Fruit fly (Drosophila melanogaster) whole organism, embryonic: ENCODE results near the gene CG15480.

Experiments
- Bteb2 ChIP-seq: fragments of 200-800 bp; sonication (Bioruptor generic); optimal IDR thresholded peaks from 2 replicates; lab custom pipeline; 2016; ENCODE audit warnings: missing biosample characterization, missing genetic modification characterization
- C15 ChIP-seq: fragments of 200-800 bp; sonication (Bioruptor generic); IDR thresholded peaks from 3 replicates; pipeline ENCODE4 v1.3.6; 2022; ENCODE audit warnings: missing biosample characterization, missing genetic modification characterization
- CG10147 ChIP-seq: fragments of 200-800 bp; sonication (Bioruptor generic); optimal IDR thresholded peaks from 2 replicates; lab custom pipeline; 2019; ENCODE audit warnings: missing biosample characterization, mild to moderate bottlenecking, missing genetic modification characterization, moderate library complexity
- CG11696 ChIP-seq: fragments of 200-800 bp; sonication (Bioruptor generic); IDR thresholded peaks from 2 replicates; pipeline ENCODE4 v1.3.6; 2022; ENCODE audit warnings: missing biosample characterization, missing genetic modification characterization
- CG12299 ChIP-seq: fragments of 200-800 bp; sonication (Bioruptor generic); optimal IDR thresholded peaks from 2 replicates; lab custom pipeline; 2018; ENCODE audit warnings: missing biosample characterization, mild to moderate bottlenecking, missing genetic modification characterization
- CG13296 ChIP-seq: fragments of 200-800 bp; sonication (Bioruptor generic); optimal IDR thresholded peaks from 3 replicates; lab custom pipeline; 2018; ENCODE audit warnings: missing biosample characterization, mild to moderate bottlenecking, missing genetic modification characterization
- CG15601 ChIP-seq: fragments of 200-800 bp; sonication (Bioruptor generic); optimal IDR thresholded peaks from 3 replicates; lab custom pipeline; 2019; ENCODE audit warnings: missing biosample characterization, mild to moderate bottlenecking, missing genetic modification characterization, moderate library complexity
- CG16815 ChIP-seq: fragments of 200-800 bp; sonication (Bioruptor generic); optimal IDR thresholded peaks from 3 replicates; lab custom pipeline; 2017; ENCODE audit warnings: missing biosample characterization, mild to moderate bottlenecking, missing genetic modification characterization
- CG17328 ChIP-seq: fragments of 200-800 bp; sonication (Bioruptor generic); IDR thresholded peaks from 2 replicates; pipeline ENCODE4 v1.3.6; 2022; ENCODE audit warnings: missing biosample characterization, missing genetic modification characterization
- CG17612 ChIP-seq: fragments of 200-800 bp; sonication (Bioruptor generic); IDR thresholded peaks from 2 replicates; pipeline ENCODE4 v1.3.6; 2022; ENCODE audit warnings: missing biosample characterization, missing genetic modification characterization
- CG2116 ChIP-seq: fragments of 200-800 bp; sonication (Bioruptor generic); optimal IDR thresholded peaks from 3 replicates; lab custom pipeline; 2018; ENCODE audit warnings: missing biosample characterization, mild to moderate bottlenecking, missing genetic modification characterization
- CG2678 ChIP-seq: fragments of 200-800 bp; sonication (Bioruptor generic); optimal IDR thresholded peaks from 3 replicates; lab custom pipeline; 2019; ENCODE audit warnings: missing biosample characterization, mild to moderate bottlenecking, missing genetic modification characterization, moderate library complexity
- CG31388 ChIP-seq: fragments of 200-800 bp; sonication (Bioruptor generic); optimal IDR thresholded peaks from 2 replicates; lab custom pipeline; 2016; ENCODE audit warnings: missing biosample characterization, missing genetic modification characterization
- CG4360 ChIP-seq: fragments of 200-800 bp; sonication (Bioruptor generic); IDR thresholded peaks from 2 replicates; pipeline ENCODE4 v1.3.6; 2022; ENCODE audit warnings: missing biosample characterization, missing genetic modification characterization
- CG4424 ChIP-seq: fragments of 200-800 bp; sonication (Bioruptor generic); optimal IDR thresholded peaks from 3 replicates; lab custom pipeline; 2016; ENCODE audit warnings: missing biosample characterization, missing genetic modification characterization
- CG6654 ChIP-seq: fragments of 200-800 bp; sonication (Bioruptor generic); optimal IDR thresholded peaks from 2 replicates; lab custom pipeline; 2017; ENCODE audit warnings: missing biosample characterization, mild to moderate bottlenecking, missing genetic modification characterization
- E2f2 ChIP-seq: fragments of 200-800 bp; sonication (Bioruptor generic); IDR thresholded peaks from 2 replicates; pipeline ENCODE4 v1.3.6; 2022; ENCODE audit warnings: missing biosample characterization, missing genetic modification characterization
- Fer3 ChIP-seq: fragments of 200-800 bp; sonication (Bioruptor generic); optimal IDR thresholded peaks from 2 replicates; lab custom pipeline; 2018; ENCODE audit warnings: missing biosample characterization, mild to moderate bottlenecking, missing genetic modification characterization, moderate library complexity
- Hsf ChIP-seq: fragments of 200-800 bp; sonication (Bioruptor generic); optimal IDR thresholded peaks from 3 replicates; lab custom pipeline; 2016; ENCODE audit warnings: missing biosample characterization, missing genetic modification characterization
- NC2β ChIP-seq: fragments of 200-800 bp; sonication (Bioruptor generic); optimal IDR thresholded peaks from 2 replicates; lab custom pipeline; 2016; ENCODE audit warnings: missing biosample characterization, missing genetic modification characterization
- NFAT ChIP-seq: fragments of 200-800 bp; sonication (Bioruptor generic); IDR thresholded peaks from 2 replicates; pipeline ENCODE4 v1.3.6; 2022; ENCODE audit warnings: missing biosample characterization, missing genetic modification characterization
- Neu2 ChIP-seq: fragments of 200-800 bp; sonication (Bioruptor generic); optimal IDR thresholded peaks from 3 replicates; lab custom pipeline; 2016; ENCODE audit warnings: missing biosample characterization, missing genetic modification characterization, borderline replicate concordance
- Opbp ChIP-seq: fragments of 200-800 bp; sonication (Bioruptor generic); IDR thresholded peaks from 3 replicates; pipeline ENCODE4 v1.3.6; 2022; ENCODE audit warnings: missing biosample characterization, missing genetic modification characterization; ENCODE audit not compliant: partially characterized antibody
- Sin3A ChIP-seq: fragments of >200 bp; optimal IDR thresholded peaks from 2 replicates; lab custom pipeline; 2018
- Six4 ChIP-seq: fragments of 200-800 bp; sonication (Bioruptor generic); optimal IDR thresholded peaks from 2 replicates; lab custom pipeline; 2016; ENCODE audit warnings: missing biosample characterization, missing genetic modification characterization
- Spps ChIP-seq: fragments of 200-800 bp; sonication (Bioruptor generic); optimal IDR thresholded peaks from 2 replicates; lab custom pipeline; 2018; ENCODE audit warnings: missing biosample characterization, mild to moderate bottlenecking, missing genetic modification characterization
- Stat92E ChIP-seq, 3 experiments: fragments of >200 bp in 2 of 3; fragments of 200-800 bp in 1 of 3; sonication (Bioruptor generic) in 1 of 3; optimal IDR thresholded peaks; 2 replicates each; lab custom pipeline; 2017 to 2019; ENCODE audit warnings: missing biosample characterization in 3 of 3, missing genetic modification characterization in 3 of 3, mild to moderate bottlenecking in 1 of 3, moderate library complexity in 1 of 3
- ab ChIP-seq: fragments of 200-800 bp; sonication (Bioruptor generic); optimal IDR thresholded peaks from 2 replicates; lab custom pipeline; 2016; ENCODE audit warnings: missing biosample characterization, missing genetic modification characterization
- bcd ChIP-seq: fragments of 200-800 bp; sonication (Bioruptor generic); optimal IDR thresholded peaks from 2 replicates; lab custom pipeline; 2017; ENCODE audit warnings: missing biosample characterization, mild to moderate bottlenecking, missing genetic modification characterization
- bigmax ChIP-seq: fragments of 200-800 bp; sonication (Bioruptor generic); optimal IDR thresholded peaks from 2 replicates; lab custom pipeline; 2018; ENCODE audit warnings: missing biosample characterization, mild to moderate bottlenecking, missing genetic modification characterization
- croc ChIP-seq: fragments of 200-800 bp; sonication (Bioruptor generic); conservative IDR thresholded peaks from 3 replicates; pipeline ENCODE4 v1.3.6; 2022; ENCODE audit warnings: missing biosample characterization, missing genetic modification characterization
- da ChIP-seq: fragments of 200-800 bp; sonication (Bioruptor generic); optimal IDR thresholded peaks from 2 replicates; lab custom pipeline; 2016; ENCODE audit warnings: missing biosample characterization, missing genetic modification characterization
- ems ChIP-seq: fragments of 200-800 bp; sonication (Bioruptor generic); optimal IDR thresholded peaks from 3 replicates; lab custom pipeline; 2016; ENCODE audit warnings: missing biosample characterization, missing genetic modification characterization
- esg ChIP-seq: fragments of 200-800 bp; sonication (Bioruptor generic); conservative IDR thresholded peaks from 2 replicates; pipeline ENCODE4 v1.3.6; 2022; ENCODE audit warnings: missing biosample characterization, missing genetic modification characterization
- gcm ChIP-seq: fragments of 200-800 bp; sonication (Bioruptor generic); optimal IDR thresholded peaks from 2 replicates; lab custom pipeline; 2019; ENCODE audit warnings: missing biosample characterization, mild to moderate bottlenecking, missing genetic modification characterization, moderate library complexity
- grau ChIP-seq: fragments of 200-800 bp; optimal IDR thresholded peaks from 3 replicates; lab custom pipeline; 2019; ENCODE audit warnings: missing biosample characterization, mild to moderate bottlenecking, missing genetic modification characterization, moderate library complexity
- hb ChIP-seq: fragments of 200-800 bp; sonication (Bioruptor generic); IDR thresholded peaks from 3 replicates; pipeline ENCODE4 v1.3.6; 2022; ENCODE audit warnings: missing biosample characterization, missing genetic modification characterization; ENCODE audit not compliant: partially characterized antibody
- jumu ChIP-seq: fragments of 200-800 bp; sonication (Bioruptor generic); optimal IDR thresholded peaks from 3 replicates; lab custom pipeline; 2016; ENCODE audit warnings: missing biosample characterization, missing genetic modification characterization
- lilli ChIP-seq: fragments of 200-800 bp; sonication (Bioruptor generic); optimal IDR thresholded peaks from 3 replicates; lab custom pipeline; 2016; ENCODE audit warnings: missing biosample characterization, missing genetic modification characterization
- pan ChIP-seq, 4 experiments: fragments of >200 bp in 3 of 4; fragments of 200-800 bp in 1 of 4; sonication (Bioruptor generic) in 1 of 4; optimal IDR thresholded peaks in 3 of 4; IDR thresholded peaks in 1 of 4; 2 replicates each; pipeline versions ENCODE4 v1.3.6 to Lab custom; 2017 to 2022; ENCODE audit warnings: missing biosample characterization in 2 of 4, missing genetic modification characterization in 2 of 4, mixed read lengths in 1 of 4
- phol ChIP-seq: fragments of 200-800 bp; sonication (Bioruptor generic); optimal IDR thresholded peaks from 3 replicates; lab custom pipeline; 2018; ENCODE audit warnings: missing biosample characterization, mild to moderate bottlenecking, missing genetic modification characterization, moderate library complexity
- row ChIP-seq: fragments of 200-800 bp; sonication (Bioruptor generic); IDR thresholded peaks from 3 replicates; pipeline ENCODE4 v1.3.6; 2022; ENCODE audit warnings: missing biosample characterization, missing genetic modification characterization
- sim ChIP-seq: fragments of 200-800 bp; sonication (Bioruptor generic); IDR thresholded peaks from 2 replicates; pipeline ENCODE4 v1.3.6; 2022; ENCODE audit warnings: missing biosample characterization, missing genetic modification characterization
- slp2 ChIP-seq: fragments of 200-800 bp; sonication (Bioruptor generic); optimal IDR thresholded peaks from 2 replicates; lab custom pipeline; 2016; ENCODE audit warnings: missing biosample characterization, missing genetic modification characterization
- tgo ChIP-seq: fragments of 200-800 bp; sonication (Bioruptor generic); IDR thresholded peaks from 3 replicates; pipeline ENCODE4 v1.3.6; 2022; ENCODE audit warnings: missing biosample characterization, missing genetic modification characterization
- tio ChIP-seq: fragments of 200-800 bp; sonication (Bioruptor generic); optimal IDR thresholded peaks from 2 replicates; lab custom pipeline; 2017; ENCODE audit warnings: missing biosample characterization, missing genetic modification characterization, inconsistent platforms
- tna ChIP-seq: fragments of 200-800 bp; sonication (Bioruptor generic); IDR thresholded peaks from 2 replicates; pipeline ENCODE4 v1.3.6; 2022; ENCODE audit warnings: missing biosample characterization, missing genetic modification characterization; ENCODE audit not compliant: partially characterized antibody
- twi ChIP-seq: fragments of 200-800 bp; optimal IDR thresholded peaks from 2 replicates; lab custom pipeline; 2019; ENCODE audit warnings: missing biosample characterization, mild to moderate bottlenecking, missing genetic modification characterization, moderate library complexity
- tx ChIP-seq: fragments of 200-800 bp; sonication (Bioruptor generic); optimal IDR thresholded peaks from 2 replicates; lab custom pipeline; 2016; ENCODE audit warnings: missing biosample characterization, missing genetic modification characterization
- vvl ChIP-seq: fragments of 200-800 bp; sonication (Bioruptor generic); IDR thresholded peaks from 2 replicates; pipeline ENCODE4 v1.3.6; 2022; ENCODE audit warnings: missing biosample characterization, missing genetic modification characterization
- wdn ChIP-seq: fragments of 200-800 bp; sonication (Bioruptor generic); IDR thresholded peaks from 2 replicates; pipeline ENCODE4 v1.3.6; 2022; ENCODE audit warnings: missing biosample characterization, missing genetic modification characterization

CG15480 gene

DNA sequence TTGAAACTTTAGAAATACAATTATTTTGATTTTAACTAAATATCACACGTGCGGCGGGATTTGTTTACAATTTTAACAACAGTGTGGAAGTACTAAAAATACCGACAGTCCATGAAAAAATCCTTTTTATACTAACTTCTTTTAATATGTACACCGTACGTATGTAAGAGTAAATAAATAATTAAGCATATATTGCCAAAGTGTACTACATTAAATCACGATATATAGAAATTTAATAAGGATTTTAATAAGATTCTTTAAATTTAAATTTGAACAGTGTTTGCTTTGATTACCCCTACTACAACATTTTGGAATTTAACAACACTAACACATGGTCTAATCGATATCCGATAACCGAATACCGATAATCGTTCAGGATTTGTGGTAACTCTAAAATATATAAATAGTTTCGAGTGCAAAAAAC, 2.8 kb downstream of the CG15480 start, which contains the start of the genes Ski6 and CG16812 (continued):
- no peak for TF ChIP-seq croc (GFP tag; lab: Robert Waterston, UW)
- no peak for TF ChIP-seq CG6654
- peak; percentile 58; the same call in 2 of the 3 replicates for TF ChIP-seq tgo
- TF ChIP-seq ems = no peak
- peak; percentile 57; the same call in 2 of the 3 replicates for TF ChIP-seq Opbp (GFP tag; lab: Robert Waterston, UW)
- no peak for TF ChIP-seq tna
- no peak for TF ChIP-seq hb (GFP tag; lab: Robert Waterston, UW)
- peak; percentile 82 for TF ChIP-seq phol (tag; lab: Kevin White, UChicago)
- TF ChIP-seq E2f2 (GFP tag; lab: Robert Waterston, UW) = peak; percentile 58; the same call in 1 of the 2 replicates
- TF ChIP-seq CG4424 (GFP tag; lab: Kevin White, UChicago) = peak; percentile 63
- peak; percentile 59 for TF ChIP-seq Spps (tag; lab: Kevin White, UChicago)
- peak; percentile 65 for TF ChIP-seq twi (tag; lab: Kevin White, UChicago)
- no peak for TF ChIP-seq CG15601
- peak; percentile 68 for TF ChIP-seq CG17328
- no peak for TF ChIP-seq ab
- TF ChIP-seq CG2678 = no peak
- no peak for TF ChIP-seq tio (GFP tag; lab: Kevin White, UChicago)
- no peak for TF ChIP-seq tx (GFP tag; lab: Kevin White, UChicago)
- no peak for TF ChIP-seq sim (GFP tag; lab: Robert Waterston, UW)
- TF ChIP-seq Sin3A (lab: Kevin White, UChicago) = no peak
- TF ChIP-seq CG31388 = no peak
- peak; percentile 46 for TF ChIP-seq Six4 (GFP tag; lab: Kevin White, UChicago)
- peak; percentile 51 for TF ChIP-seq NC2β
- TF ChIP-seq grau = peak; percentile 78
- TF ChIP-seq esg (GFP tag; lab: Robert Waterston, UW) = peak; percentile 43
- TF ChIP-seq bigmax (GFP tag; lab: Kevin White, UChicago) = no peak
- no peak for TF ChIP-seq Neu2 (GFP tag; lab: Kevin White, UChicago)
- peak; percentile 68 for TF ChIP-seq gcm (GFP tag; lab: Kevin White, UChicago)
- TF ChIP-seq lilli (GFP tag; lab: Kevin White, UChicago) = peak; percentile 77
- TF ChIP-seq Hsf (GFP tag; lab: Kevin White, UChicago) = peak; percentile 62
- peak; percentile 65 for TF ChIP-seq CG12299 (tag; lab: Kevin White, UChicago)
- peak; percentile 62 for TF ChIP-seq CG13296
- peak; percentile 65 for TF ChIP-seq CG2116 (GFP tag; lab: Kevin White, UChicago)
- peak; percentile 48; the same call in 1 of the 2 replicates for TF ChIP-seq NFAT (GFP tag; lab: Robert Waterston, UW)
- no peak for TF ChIP-seq pan (optimal IDR thresholded peaks at IDR 0.05; lab: Kevin White, UChicago)
- peak in 1 of 2 experiments; percentile 67 for TF ChIP-seq pan (GFP tag; optimal IDR thresholded peaks at IDR 0.05 in 1 of 2, IDR thresholded peaks at IDR 0.05 in 1 of 2)
- TF ChIP-seq CG10147 = no peak
- 0 out of 2 replicates have a peak, but pooled peaks have one; percentile 36 for TF ChIP-seq CG11696 (GFP tag; lab: Robert Waterston, UW)
- no peak for TF ChIP-seq jumu
- TF ChIP-seq Bteb2 (GFP tag; lab: Kevin White, UChicago) = peak; percentile 52
- TF ChIP-seq vvl (GFP tag; lab: Robert Waterston, UW) = peak; percentile 84
- no peak for TF ChIP-seq CG17612 (GFP tag; lab: Robert Waterston, UW)
- peak; percentile 60 for TF ChIP-seq CG16815 (GFP tag; lab: Kevin White, UChicago)
- TF ChIP-seq C15 (GFP tag; lab: Robert Waterston, UW) = no peak
- peak; percentile 82 for TF ChIP-seq Fer3
- TF ChIP-seq row = peak; percentile 78
- TF ChIP-seq da (GFP tag; lab: Kevin White, UChicago) = no peak
- peak in 1 of 3 experiments; percentile 8 for TF ChIP-seq Stat92E (GFP tag; optimal IDR thresholded peaks at IDR 0.05; lab: Kevin White, UChicago)
- no peak for TF ChIP-seq slp2 (GFP tag; lab: Kevin White, UChicago)
- TF ChIP-seq wdn (GFP tag; lab: Robert Waterston, UW) = peak; percentile 41; the same call in 1 of the 2 replicates
- TF ChIP-seq CG4360 (GFP tag; lab: Robert Waterston, UW) = no peak
- peak; percentile 49 for TF ChIP-seq bcd (GFP tag; lab: Kevin White, UChicago)
